Fruit fly (Drosophila melanogaster) whole organism, wandering third instar larva: Measurements from ENCODE around the gene se.

Source experiments
- Abd-B ChIP-seq: fragments of >200 bp; optimal IDR thresholded peaks from 2 replicates; lab custom pipeline; 2017; ENCODE audit warnings: missing biosample characterization, missing genetic modification characterization
- CG32264 ChIP-seq: fragments of 200-800 bp; sonication (Bioruptor generic); optimal IDR thresholded peaks from 2 replicates; lab custom pipeline; 2016; ENCODE audit warnings: missing biosample characterization, missing genetic modification characterization
- CG9705 ChIP-seq: fragments of 200-800 bp; sonication (Bioruptor generic); optimal IDR thresholded peaks from 2 replicates; lab custom pipeline; 2018; ENCODE audit warnings: missing biosample characterization, mild to moderate bottlenecking, missing genetic modification characterization
- CrebA ChIP-seq: fragments of 200-800 bp; sonication (Bioruptor generic); optimal IDR thresholded peaks from 2 replicates; lab custom pipeline; 2016; ENCODE audit warnings: missing biosample characterization, mild to moderate bottlenecking, missing genetic modification characterization, borderline replicate concordance
- Dfd ChIP-seq: fragments of >200 bp; optimal IDR thresholded peaks from 2 replicates; lab custom pipeline; 2017; ENCODE audit warnings: missing biosample characterization, missing genetic modification characterization
- Dif ChIP-seq: fragments of 200-275, 200-300 bp; sonication (Bioruptor generic); optimal IDR thresholded peaks from 2 replicates; lab custom pipeline; 2018; ENCODE audit warnings: missing biosample characterization, missing genetic modification characterization; ENCODE audit not compliant: partially characterized antibody
- GATAd ChIP-seq: sonication (Bioruptor generic); optimal IDR thresholded peaks from 2 replicates; lab custom pipeline; 2016; ENCODE audit warnings: missing biosample characterization, missing genetic modification characterization
- HLH106 ChIP-seq: fragments of 200-800 bp; optimal IDR thresholded peaks from 3 replicates; lab custom pipeline; 2019; ENCODE audit warnings: missing biosample characterization, mild to moderate bottlenecking, missing genetic modification characterization, moderate library complexity
- Hnf4 ChIP-seq: fragments of 200-800 bp; sonication (Bioruptor generic); optimal IDR thresholded peaks from 2 replicates; lab custom pipeline; 2016; ENCODE audit warnings: missing biosample characterization, mild to moderate bottlenecking, missing genetic modification characterization
- Hr78 ChIP-seq: fragments of >200 bp; optimal IDR thresholded peaks from 2 replicates; lab custom pipeline; 2017; ENCODE audit warnings: missing biosample characterization, missing genetic modification characterization
- Hr83 ChIP-seq: fragments of 200-300 bp; sonication (Bioruptor generic); optimal IDR thresholded peaks from 2 replicates; lab custom pipeline; 2016; ENCODE audit warnings: missing biosample characterization, mild to moderate bottlenecking, missing genetic modification characterization, moderate library complexity; ENCODE audit not compliant: poor library complexity, severe bottlenecking
- Jra ChIP-seq: sonication (Bioruptor generic); optimal IDR thresholded peaks from 2 replicates; lab custom pipeline; 2016; ENCODE audit warnings: missing biosample characterization, missing genetic modification characterization
- Mio ChIP-seq: sonication (Bioruptor generic); optimal IDR thresholded peaks from 2 replicates; lab custom pipeline; 2016; ENCODE audit warnings: missing biosample characterization, missing genetic modification characterization
- Myc ChIP-seq: fragments of >200 bp; optimal IDR thresholded peaks from 2 replicates; lab custom pipeline; 2017
- N ChIP-seq: fragments of >200 bp; optimal IDR thresholded peaks from 2 replicates; lab custom pipeline; 2018; ENCODE audit warnings: missing biosample characterization, missing external identifiers, missing genetic modification characterization
- OdsH ChIP-seq: fragments of 200-800 bp; sonication (Bioruptor generic); optimal IDR thresholded peaks from 2 replicates; lab custom pipeline; 2016; ENCODE audit warnings: missing biosample characterization, mild to moderate bottlenecking, missing genetic modification characterization
- Rel ChIP-seq, 2 experiments: fragments of 200-800 bp; sonication (Bioruptor generic) in 1 of 2; optimal IDR thresholded peaks; 2 replicates in 1 of 2; 3 replicates in 1 of 2; lab custom pipeline; 2016 to 2019; ENCODE audit warnings: mild to moderate bottlenecking in 2 of 2, missing biosample characterization in 2 of 2, missing genetic modification characterization in 2 of 2, moderate library complexity in 1 of 2
- Sp1 ChIP-seq: fragments of 200-800 bp; sonication (Bioruptor generic); optimal IDR thresholded peaks from 3 replicates; lab custom pipeline; 2019; ENCODE audit warnings: missing biosample characterization, mild to moderate bottlenecking, missing genetic modification characterization, moderate library complexity
- Vsx2 ChIP-seq: fragments of 200-300, 225-300 bp; sonication (Bioruptor generic); optimal IDR thresholded peaks from 2 replicates; lab custom pipeline; 2018; ENCODE audit warnings: missing biosample characterization, missing genetic modification characterization; ENCODE audit not compliant: partially characterized antibody
- br ChIP-seq: fragments of 200-800 bp; sonication (Bioruptor generic); optimal IDR thresholded peaks from 2 replicates; lab custom pipeline; 2016; ENCODE audit warnings: missing biosample characterization, missing genetic modification characterization
- brk ChIP-seq: fragments of 200-800 bp; sonication (Bioruptor generic); optimal IDR thresholded peaks from 2 replicates; lab custom pipeline; 2016; ENCODE audit warnings: missing biosample characterization, mild to moderate bottlenecking, missing genetic modification characterization
- dl ChIP-seq, 2 experiments: fragments of 175-275, 200-275 bp in 1 of 2; fragments of 200-275 bp in 1 of 2; sonication (Bioruptor generic); optimal IDR thresholded peaks; lab custom pipeline; 2018; ENCODE audit warnings: mild to moderate bottlenecking in 2 of 2, missing biosample characterization in 2 of 2, missing genetic modification characterization in 2 of 2, moderate library complexity in 2 of 2; ENCODE audit not compliant: partially characterized antibody in 2 of 2, insufficient read depth in 1 of 2
- dmrt93B ChIP-seq: fragments of 200-800 bp; sonication (Bioruptor generic); optimal IDR thresholded peaks from 2 replicates; lab custom pipeline; 2018; ENCODE audit warnings: missing biosample characterization, mild to moderate bottlenecking, missing genetic modification characterization
- dsf ChIP-seq: sonication (Bioruptor generic); optimal IDR thresholded peaks from 2 replicates; lab custom pipeline; 2016; ENCODE audit warnings: missing biosample characterization, missing genetic modification characterization, borderline replicate concordance
- ey ChIP-seq: fragments of 200-800 bp; sonication (Bioruptor generic); optimal IDR thresholded peaks from 2 replicates; lab custom pipeline; 2016; ENCODE audit warnings: missing biosample characterization, missing genetic modification characterization
- foxo ChIP-seq, 2 experiments: fragments of 200-800 bp; sonication (Bioruptor generic); optimal IDR thresholded peaks; 2 replicates in 1 of 2; 3 replicates in 1 of 2; lab custom pipeline; 2016 to 2017; ENCODE audit warnings: missing biosample characterization in 2 of 2, missing genetic modification characterization in 2 of 2
- fru ChIP-seq: fragments of 200-800 bp; sonication (Bioruptor generic); optimal IDR thresholded peaks from 3 replicates; lab custom pipeline; 2016; ENCODE audit warnings: missing biosample characterization, mild to moderate bottlenecking, missing genetic modification characterization
- jim ChIP-seq: fragments of 175-275, 200-325 bp; sonication (Bioruptor generic); optimal IDR thresholded peaks from 2 replicates; lab custom pipeline; 2016; ENCODE audit warnings: missing biosample characterization, mild to moderate bottlenecking, missing genetic modification characterization
- lola ChIP-seq: fragments of >200 bp; optimal IDR thresholded peaks from 2 replicates; lab custom pipeline; 2017; ENCODE audit warnings: missing biosample characterization, missing genetic modification characterization
- pan ChIP-seq: fragments of >200 bp; optimal IDR thresholded peaks from 2 replicates; lab custom pipeline; 2017
- psq ChIP-seq: fragments of 200-800 bp; sonication (Bioruptor generic); optimal IDR thresholded peaks from 3 replicates; lab custom pipeline; 2017; ENCODE audit warnings: missing biosample characterization, mild to moderate bottlenecking, missing genetic modification characterization, moderate library complexity
- rgr ChIP-seq: fragments of 200-800 bp; sonication (Bioruptor generic); optimal IDR thresholded peaks from 3 replicates; lab custom pipeline; 2016; ENCODE audit warnings: missing biosample characterization, mild to moderate bottlenecking, missing genetic modification characterization
- sage ChIP-seq: fragments of 200-800 bp; sonication (Bioruptor generic); optimal IDR thresholded peaks from 2 replicates; lab custom pipeline; 2016; ENCODE audit warnings: missing biosample characterization, mild to moderate bottlenecking, missing genetic modification characterization
- sv ChIP-seq: fragments of 200-800 bp; sonication (Bioruptor generic); optimal IDR thresholded peaks from 3 replicates; lab custom pipeline; 2016; ENCODE audit warnings: missing biosample characterization, missing genetic modification characterization
- tai ChIP-seq: sonication (Bioruptor generic); optimal IDR thresholded peaks from 2 replicates; lab custom pipeline; 2016; ENCODE audit warnings: missing biosample characterization, missing genetic modification characterization
- woc ChIP-seq: sonication (Bioruptor generic); optimal IDR thresholded peaks from 2 replicates; lab custom pipeline; 2016; ENCODE audit warnings: missing biosample characterization, mild to moderate bottlenecking, missing genetic modification characterization

Gene se

dm6 chr3L:8540509-8540908 lies 20.2 kb downstream of the se start:
- TF ChIP-seq dsf (no peak), HLH106 (tag; lab: Kevin White, UChicago) (no peak), N (GFP tag; lab: Kevin White, UChicago) (no peak), Vsx2 (no peak), Dfd (GFP tag; lab: Kevin White, UChicago) (no peak), Rel (GFP tag; optimal IDR thresholded peaks at IDR 0.05; lab: Kevin White, UChicago) (no peak), Rel (tag; optimal IDR thresholded peaks at IDR 0.05; lab: Kevin White, UChicago) (no peak), GATAd (no peak), CrebA (GFP tag; lab: Kevin White, UChicago) (no peak), foxo (GFP tag; optimal IDR thresholded peaks at IDR 0.05; lab: Kevin White, UChicago) (no peak), sv (GFP tag; lab: Kevin White, UChicago) (no peak), psq (GFP tag; lab: Kevin White, UChicago) (no peak), lola (GFP tag; lab: Kevin White, UChicago) (no peak), Sp1 (GFP tag; lab: Kevin White, UChicago) (no peak), Hr78 (GFP tag; lab: Kevin White, UChicago) (no peak), Hr83 (GFP tag; lab: Kevin White, UChicago) (no peak), woc (no peak), br (no peak), Abd-B (GFP tag; lab: Kevin White, UChicago) (no peak), rgr (GFP tag; lab: Kevin White, UChicago) (no peak), brk (no peak)

- TF ChIP-seq sage (GFP tag; lab: Kevin White, UChicago) = no peak
- TF ChIP-seq Jra (GFP tag; lab: Kevin White, UChicago) = no peak
- TF ChIP-seq brk = no peak
- no peak for TF ChIP-seq psq (GFP tag; lab: Kevin White, UChicago)
- no peak for TF ChIP-seq CG32264 (GFP tag; lab: Kevin White, UChicago)
- TF ChIP-seq N (GFP tag; lab: Kevin White, UChicago) = no peak
- TF ChIP-seq Sp1 (GFP tag; lab: Kevin White, UChicago) = no peak
- TF ChIP-seq Mio = no peak
- TF ChIP-seq Dif (GFP tag; lab: Kevin White, UChicago) = no peak
- no peak for TF ChIP-seq Rel (GFP tag; optimal IDR thresholded peaks at IDR 0.05; lab: Kevin White, UChicago)
- TF ChIP-seq Rel (tag; optimal IDR thresholded peaks at IDR 0.05; lab: Kevin White, UChicago) = no peak
- no peak for TF ChIP-seq CG9705 (GFP tag; lab: Kevin White, UChicago)
- TF ChIP-seq Dfd (GFP tag; lab: Kevin White, UChicago) = no peak
- no peak for TF ChIP-seq OdsH (GFP tag; lab: Kevin White, UChicago)
- no peak for TF ChIP-seq pan (lab: Kevin White, UChicago)
- TF ChIP-seq Hr78 (GFP tag; lab: Kevin White, UChicago) = no peak
- TF ChIP-seq Abd-B (GFP tag; lab: Kevin White, UChicago) = no peak
Measured at dm6 chr3L:8541669-8542068, 21.3 kb downstream of the se start.

dm6 chr3L:8542213-8542612 lies 21.9 kb downstream of the se start:
- no peak for TF ChIP-seq dsf
- TF ChIP-seq dl (GFP tag; optimal IDR thresholded peaks at IDR 0.05; lab: Kevin White, UChicago; ENCODE audit: insufficient read depth in 1 of 2, partially characterized antibody in 2 of 2) = no peak
- TF ChIP-seq foxo (GFP tag; optimal IDR thresholded peaks at IDR 0.05; lab: Kevin White, UChicago) = no peak

dm6 chr3L:8543866-8544265 lies 23.5 kb downstream of the se start:
- TF ChIP-seq jim (GFP tag; lab: Kevin White, UChicago) (no peak), tai (no peak), ey (GFP tag; lab: Kevin White, UChicago) (peak; percentile 1), fru (GFP tag; lab: Kevin White, UChicago) (no peak)

- TF ChIP-seq lola (GFP tag; lab: Kevin White, UChicago) (no peak), rgr (GFP tag; lab: Kevin White, UChicago) (peak; percentile 25), tai (no peak), foxo (GFP tag; optimal IDR thresholded peaks at IDR 0.05; lab: Kevin White, UChicago) (no peak), dsf (peak; percentile 14), CrebA (GFP tag; lab: Kevin White, UChicago) (no peak), fru (GFP tag; lab: Kevin White, UChicago) (no peak), dmrt93B (no peak), jim (GFP tag; lab: Kevin White, UChicago) (no peak), sv (GFP tag; lab: Kevin White, UChicago) (no peak), Dfd (GFP tag; lab: Kevin White, UChicago) (no peak), ey (GFP tag; lab: Kevin White, UChicago) (no peak), Rel (GFP tag; optimal IDR thresholded peaks at IDR 0.05; lab: Kevin White, UChicago) (no peak), Rel (tag; optimal IDR thresholded peaks at IDR 0.05; lab: Kevin White, UChicago) (peak; percentile 12), pan (lab: Kevin White, UChicago) (no peak), sage (GFP tag; lab: Kevin White, UChicago) (no peak), Dif (GFP tag; lab: Kevin White, UChicago) (no peak), Abd-B (GFP tag; lab: Kevin White, UChicago) (no peak), br (no peak), N (GFP tag; lab: Kevin White, UChicago) (no peak), CG9705 (GFP tag; lab: Kevin White, UChicago) (no peak), Hr78 (GFP tag; lab: Kevin White, UChicago) (no peak), psq (GFP tag; lab: Kevin White, UChicago) (peak; percentile 19), OdsH (GFP tag; lab: Kevin White, UChicago) (no peak), Vsx2 (no peak), CG32264 (GFP tag; lab: Kevin White, UChicago) (no peak), Myc (lab: Kevin White, UChicago) (no peak), Hr83 (GFP tag; lab: Kevin White, UChicago) (peak; percentile 14), Sp1 (GFP tag; lab: Kevin White, UChicago) (no peak), Hnf4 (GFP tag; lab: Kevin White, UChicago) (no peak), woc (no peak)
Measured at dm6 chr3L:8544710-8545109, 24.4 kb downstream of the se start, which contains the start of gene rhea. TSS of gene rhea (plus strand) at chr3L:8545001.
